Worm (Caenorhabditis elegans) whole organism, L2 larva: ENCODE measurements around the gene del-1.

Experiments
- C34F6.9 ChIP-seq: fragments of 150-350 bp; optimal IDR thresholded peaks from 2 replicates; lab custom pipeline; 2014; ENCODE audit warnings: missing biosample characterization, missing genetic modification characterization
- F13H6.1 ChIP-seq: sonication (generic microtip); optimal IDR thresholded peaks from 2 replicates; lab custom pipeline; 2016; ENCODE audit warnings: missing genetic modification characterization, missing compliant biosample characterization
- R02D3.7 ChIP-seq: fragments of 150-350 bp; optimal IDR thresholded peaks from 2 replicates; lab custom pipeline; 2014; ENCODE audit warnings: missing biosample characterization, missing genetic modification characterization
- ZK546.5 ChIP-seq: sonication (generic microtip); optimal IDR thresholded peaks from 2 replicates; lab custom pipeline; 2017; ENCODE audit warnings: missing biosample characterization, missing genetic modification characterization
- aly-2 ChIP-seq: fragments of 150-350 bp; optimal IDR thresholded peaks from 2 replicates; lab custom pipeline; 2014; ENCODE audit warnings: missing biosample characterization, missing genetic modification characterization
- blmp-1 ChIP-seq: sonication (generic microtip); optimal IDR thresholded peaks from 2 replicates; lab custom pipeline; 2017; ENCODE audit warnings: missing genetic modification characterization, mild to moderate bottlenecking, missing compliant biosample characterization, antibody characterized with exemption, moderate library complexity; ENCODE audit not compliant: insufficient read depth
- ceh-82 ChIP-seq: fragments of 150-350 bp; optimal IDR thresholded peaks from 2 replicates; lab custom pipeline; 2014; ENCODE audit warnings: missing biosample characterization, missing genetic modification characterization
- crh-2 ChIP-seq: sonication (generic microtip); optimal IDR thresholded peaks from 2 replicates; lab custom pipeline; 2017; ENCODE audit warnings: missing biosample characterization, missing genetic modification characterization
- dmd-4 ChIP-seq: sonication (generic microtip); optimal IDR thresholded peaks from 2 replicates; lab custom pipeline; 2017; ENCODE audit warnings: missing biosample characterization, missing genetic modification characterization
- egl-27 ChIP-seq: sonication (generic microtip); optimal IDR thresholded peaks from 3 replicates; lab custom pipeline; 2017; ENCODE audit warnings: missing biosample characterization, missing genetic modification reagents, missing genetic modification characterization
- elt-3 ChIP-seq: sonication (generic microtip); optimal IDR thresholded peaks from 2 replicates; lab custom pipeline; 2017; ENCODE audit warnings: missing biosample characterization, missing genetic modification characterization
- fos-1 ChIP-seq: fragments of 150-350 bp; optimal IDR thresholded peaks from 2 replicates; lab custom pipeline; 2014; ENCODE audit warnings: missing biosample characterization, missing genetic modification characterization
- lin-11 ChIP-seq: fragments of 150-350 bp; sonication (generic microtip); optimal IDR thresholded peaks from 2 replicates; lab custom pipeline; 2014; ENCODE audit warnings: missing biosample characterization, missing genetic modification characterization, inconsistent platforms, mixed read lengths
- lin-13 ChIP-seq: fragments of 150-350 bp; optimal IDR thresholded peaks from 2 replicates; lab custom pipeline; 2014; ENCODE audit warnings: missing biosample characterization, missing genetic modification reagents, missing genetic modification characterization
- mab-5 ChIP-seq: fragments of 150-350 bp; optimal IDR thresholded peaks from 2 replicates; lab custom pipeline; 2014; ENCODE audit warnings: missing biosample characterization, missing genetic modification characterization
- mbf-1 ChIP-seq: sonication (generic microtip); optimal IDR thresholded peaks from 2 replicates; lab custom pipeline; 2017; ENCODE audit warnings: missing biosample characterization, missing genetic modification characterization
- nhr-10 ChIP-seq: sonication (generic microtip); optimal IDR thresholded peaks from 2 replicates; lab custom pipeline; 2017; ENCODE audit warnings: missing biosample characterization, missing genetic modification characterization
- nhr-11 ChIP-seq: fragments of 150-350 bp; optimal IDR thresholded peaks from 2 replicates; lab custom pipeline; 2014; ENCODE audit warnings: missing biosample characterization, missing genetic modification characterization
- nhr-21 ChIP-seq: fragments of 150-350 bp; optimal IDR thresholded peaks from 2 replicates; lab custom pipeline; 2014; ENCODE audit warnings: missing biosample characterization, missing genetic modification characterization
- nhr-23 ChIP-seq: fragments of 150-350 bp; optimal IDR thresholded peaks from 2 replicates; lab custom pipeline; 2014; ENCODE audit warnings: missing biosample characterization, missing genetic modification reagents, missing genetic modification characterization
- nhr-25 ChIP-seq: fragments of 150-350 bp; sonication (generic microtip); optimal IDR thresholded peaks from 3 replicates; lab custom pipeline; 2014; ENCODE audit warnings: missing biosample characterization, missing genetic modification characterization
- peb-1 ChIP-seq: fragments of 150-350 bp; optimal IDR thresholded peaks from 2 replicates; lab custom pipeline; 2014; ENCODE audit warnings: missing biosample characterization, missing genetic modification characterization
- skn-1 ChIP-seq: sonication (generic microtip); optimal IDR thresholded peaks from 2 replicates; lab custom pipeline; 2017; ENCODE audit warnings: missing biosample characterization, missing genetic modification characterization
- sma-3 ChIP-seq: sonication (generic microtip); optimal IDR thresholded peaks from 2 replicates; lab custom pipeline; 2016; ENCODE audit warnings: missing genetic modification reagents, missing genetic modification characterization, missing compliant biosample characterization
- snpc-4 ChIP-seq: fragments of 150-350 bp; optimal IDR thresholded peaks from 2 replicates; lab custom pipeline; 2014; ENCODE audit warnings: missing biosample characterization, missing genetic modification characterization
- unc-39 ChIP-seq: fragments of 150-350 bp; optimal IDR thresholded peaks from 2 replicates; lab custom pipeline; 2014; ENCODE audit warnings: missing biosample characterization, missing genetic modification characterization
- unc-55 ChIP-seq: fragments of 150-350 bp; sonication (generic microtip); optimal IDR thresholded peaks from 3 replicates; lab custom pipeline; 2014; ENCODE audit warnings: missing biosample characterization, missing genetic modification reagents, missing genetic modification characterization
- unc-62 ChIP-seq: fragments of 150-350 bp; optimal IDR thresholded peaks from 2 replicates; lab custom pipeline; 2014; ENCODE audit warnings: missing biosample characterization, missing genetic modification reagents, missing genetic modification characterization
- zag-1 ChIP-seq: fragments of 150-350 bp; optimal IDR thresholded peaks from 2 replicates; lab custom pipeline; 2014; ENCODE audit warnings: missing biosample characterization, missing genetic modification characterization
- ztf-1 ChIP-seq: fragments of 200-800 bp; sonication (Bioruptor generic); conservative IDR thresholded peaks from 2 replicates; pipeline ENCODE4 v1.3.6; 2022; ENCODE audit warnings: missing genetic modification characterization, missing compliant biosample characterization
- ztf-11 ChIP-seq: sonication (generic microtip); optimal IDR thresholded peaks from 2 replicates; lab custom pipeline; 2017; ENCODE audit warnings: missing biosample characterization, missing genetic modification characterization
- ztf-4 ChIP-seq: fragments of 150-350 bp; optimal IDR thresholded peaks from 2 replicates; lab custom pipeline; 2014; ENCODE audit warnings: missing biosample characterization, missing genetic modification characterization

del-1 gene

DNA sequence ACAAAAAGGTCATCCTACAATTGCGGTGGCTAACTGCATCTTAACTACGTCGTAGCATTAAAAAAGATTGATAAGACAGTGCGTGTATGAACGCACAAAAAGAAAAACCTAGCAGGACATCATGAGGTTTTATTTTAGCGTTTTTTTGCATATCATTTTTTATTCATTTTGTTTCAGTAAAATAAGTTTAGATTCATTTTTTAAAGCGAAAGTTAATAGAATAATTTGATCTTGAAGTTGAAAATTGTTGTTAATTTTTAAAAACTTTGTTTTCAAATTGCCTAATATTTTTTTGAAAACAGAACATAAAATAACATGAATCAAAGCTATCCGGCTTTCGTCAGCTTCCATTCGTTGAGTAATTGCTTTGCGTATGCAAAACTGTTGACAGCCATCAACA, 45.7 kb downstream of the del-1 start, which contains the start of gene prx-1:
Gene prx-1 (plus strand): TSS at position 301 of the 400 bp plus-strand sequence.
- peak; percentile 32 for TF ChIP-seq fos-1 (tag; lab: Kevin White, UChicago)
- TF ChIP-seq unc-55 (GFP tag; lab: Kevin White, UChicago): no peak
- TF ChIP-seq egl-27: no peak
- TF ChIP-seq crh-2: peak; percentile 4
- no peak for TF ChIP-seq C34F6.9 (tag; lab: Kevin White, UChicago)

ce11 chrX:14316132-14316531, 48.3 kb downstream of the del-1 start:
- TF ChIP-seq skn-1 (tag; lab: Kevin White, UChicago) (no peak), lin-13 (GFP tag; lab: Kevin White, UChicago) (no peak), nhr-11 (tag; lab: Kevin White, UChicago) (no peak), dmd-4 (tag; lab: Kevin White, UChicago) (no peak), egl-27 (no peak), crh-2 (no peak), mab-5 (tag; lab: Kevin White, UChicago) (no peak), mbf-1 (tag; lab: Kevin White, UChicago) (no peak), elt-3 (tag; lab: Kevin White, UChicago) (no peak), ceh-82 (tag; lab: Kevin White, UChicago) (no peak), unc-39 (tag; lab: Kevin White, UChicago) (no peak), blmp-1 (tag; lab: Kevin White, UChicago) (no peak), R02D3.7 (no peak), C34F6.9 (tag; lab: Kevin White, UChicago) (no peak), unc-55 (GFP tag; lab: Kevin White, UChicago) (no peak), zag-1 (tag; lab: Kevin White, UChicago) (no peak), aly-2 (no peak), ztf-1 (GFP tag; lab: Robert Waterston, UW) (no peak), ZK546.5 (tag; lab: Kevin White, UChicago) (no peak), ztf-4 (tag; lab: Kevin White, UChicago) (no peak)

DNA sequence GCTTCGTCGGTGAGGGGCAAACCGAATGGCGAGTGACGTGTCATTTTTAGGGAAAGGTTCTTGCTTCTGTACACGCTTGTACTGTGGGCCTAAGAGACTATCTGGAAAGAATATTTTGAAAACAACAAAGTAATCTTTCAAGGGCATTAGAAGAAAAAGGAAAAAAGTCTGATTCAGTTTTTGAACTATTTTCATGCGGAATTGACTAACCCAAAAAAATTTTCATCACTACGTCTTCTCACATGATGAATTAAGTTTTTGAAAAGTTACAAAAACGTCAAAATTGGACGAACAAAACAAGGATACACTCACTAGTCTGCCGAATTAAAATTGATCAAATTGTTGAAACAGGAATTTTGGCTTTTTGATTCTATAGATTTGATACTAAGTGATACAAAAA, 52.4 kb downstream of the del-1 start, which contains the start of gene C11H1.9:
Gene C11H1.9 (minus strand): TSS at position 101 of the 400 bp plus-strand sequence.
- no peak for TF ChIP-seq dmd-4 (tag; lab: Kevin White, UChicago)
- TF ChIP-seq C34F6.9 (tag; lab: Kevin White, UChicago): no peak
- no peak for TF ChIP-seq nhr-23 (tag; lab: Kevin White, UChicago)
- TF ChIP-seq ceh-82 (tag; lab: Kevin White, UChicago): no peak
- no peak for TF ChIP-seq lin-13 (GFP tag; lab: Kevin White, UChicago)
- TF ChIP-seq nhr-11 (tag; lab: Kevin White, UChicago): no peak
- no peak for TF ChIP-seq F13H6.1 (tag; lab: Kevin White, UChicago)
- no peak for TF ChIP-seq lin-11 (tag; lab: Kevin White, UChicago)
- TF ChIP-seq skn-1 (tag; lab: Kevin White, UChicago): no peak
- TF ChIP-seq ztf-11 (tag; lab: Kevin White, UChicago): no peak
- no peak for TF ChIP-seq nhr-21 (tag; lab: Kevin White, UChicago)
- no peak for TF ChIP-seq egl-27
- TF ChIP-seq mab-5 (tag; lab: Kevin White, UChicago): no peak
- TF ChIP-seq zag-1 (tag; lab: Kevin White, UChicago): no peak
- no peak for TF ChIP-seq peb-1
- TF ChIP-seq unc-62 (GFP tag; lab: Kevin White, UChicago): no peak

ce11 chrX:14322793-14323192, 54.9 kb downstream of the del-1 start:
- TF ChIP-seq nhr-25 (tag; lab: Kevin White, UChicago) (peak; percentile 40), lin-11 (tag; lab: Kevin White, UChicago) (no peak)

DNA sequence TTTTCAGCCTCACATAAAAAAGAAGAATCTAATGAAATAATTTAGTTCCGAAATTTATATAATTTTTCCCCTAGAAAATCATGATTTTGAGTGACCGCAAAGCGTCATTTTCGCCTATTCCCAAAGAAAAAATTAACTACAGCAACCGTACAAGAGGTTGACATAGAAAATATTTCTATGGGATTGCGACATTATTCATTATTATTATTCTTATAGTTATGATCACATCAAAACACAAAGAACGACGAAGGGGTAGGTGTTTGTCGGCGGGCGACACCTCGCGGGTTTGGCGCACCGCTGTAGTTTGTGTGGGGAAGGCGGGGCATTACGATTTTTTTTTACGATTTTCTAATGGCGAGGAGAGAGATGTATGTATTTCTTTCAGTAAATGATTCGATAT, 56.4 kb downstream of the del-1 start:
- TF ChIP-seq ZK546.5 (tag; lab: Kevin White, UChicago) (no peak), sma-3 (GFP tag; lab: Kevin White, UChicago) (no peak), lin-11 (tag; lab: Kevin White, UChicago) (no peak), nhr-11 (tag; lab: Kevin White, UChicago) (no peak), aly-2 (no peak), blmp-1 (tag; lab: Kevin White, UChicago) (no peak), snpc-4 (peak; percentile 83), nhr-10 (tag; lab: Kevin White, UChicago) (no peak)
